Fruit fly (Drosophila melanogaster) whole organism, embryonic: Measurements from ENCODE around the gene CG18095.
A peak's percentile ranks its signal among the peaks of the same experiment; 100 is the strongest.

ENCODE experiments used
- CG10431 ChIP-seq: fragments of 200-800 bp; sonication (Bioruptor generic); optimal IDR thresholded peaks from 3 replicates; lab custom pipeline; 2018; ENCODE audit warnings: missing biosample characterization, mild to moderate bottlenecking, missing genetic modification characterization
- CG11504 ChIP-seq: fragments of 200-800 bp; sonication (Bioruptor generic); optimal IDR thresholded peaks from 3 replicates; lab custom pipeline; 2019; ENCODE audit warnings: missing biosample characterization, mild to moderate bottlenecking, missing genetic modification characterization, moderate library complexity
- CG13123 ChIP-seq: fragments of 200-800 bp; sonication (Bioruptor generic); optimal IDR thresholded peaks from 2 replicates; lab custom pipeline; 2016; ENCODE audit warnings: missing biosample characterization, missing genetic modification characterization
- CG13296 ChIP-seq: fragments of 200-800 bp; sonication (Bioruptor generic); optimal IDR thresholded peaks from 3 replicates; lab custom pipeline; 2018; ENCODE audit warnings: missing biosample characterization, mild to moderate bottlenecking, missing genetic modification characterization
- CG14710 ChIP-seq: fragments of 200-800 bp; sonication (Bioruptor generic); optimal IDR thresholded peaks from 3 replicates; lab custom pipeline; 2019; ENCODE audit warnings: missing biosample characterization, mild to moderate bottlenecking, missing genetic modification characterization, moderate library complexity
- CG15479 ChIP-seq: fragments of 200-800 bp; sonication (Bioruptor generic); optimal IDR thresholded peaks from 3 replicates; lab custom pipeline; 2019; ENCODE audit warnings: missing biosample characterization, mild to moderate bottlenecking, missing genetic modification characterization, moderate library complexity
- CG1792 ChIP-seq: fragments of 200-800 bp; sonication (Bioruptor generic); optimal IDR thresholded peaks from 2 replicates; lab custom pipeline; 2016; ENCODE audit warnings: missing biosample characterization, missing genetic modification characterization
- CG18619 ChIP-seq: fragments of 200-800 bp; sonication (Bioruptor generic); optimal IDR thresholded peaks from 3 replicates; lab custom pipeline; 2017; ENCODE audit warnings: missing biosample characterization, mild to moderate bottlenecking, missing genetic modification characterization
- CG30431 ChIP-seq: fragments of 200-800 bp; sonication (Bioruptor generic); optimal IDR thresholded peaks from 2 replicates; lab custom pipeline; 2017; ENCODE audit warnings: missing biosample characterization, missing genetic modification characterization
- CG31224 ChIP-seq: fragments of 200-800 bp; sonication (Bioruptor generic); IDR thresholded peaks from 2 replicates; pipeline ENCODE4 v1.3.6; 2022; ENCODE audit warnings: missing biosample characterization, missing genetic modification characterization
- CG34422 ChIP-seq: fragments of 200-800 bp; sonication (Bioruptor generic); IDR thresholded peaks from 3 replicates; pipeline ENCODE4 v1.3.6; 2022; ENCODE audit warnings: missing biosample characterization, missing genetic modification characterization
- CG3726 ChIP-seq: fragments of 200-800 bp; sonication (Bioruptor generic); IDR thresholded peaks from 3 replicates; pipeline ENCODE4, ENCODE4 v1.3.6; 2022; ENCODE audit warnings: missing biosample characterization, missing genetic modification characterization
- CG4282 ChIP-seq: fragments of 200-800 bp; sonication (Bioruptor generic); optimal IDR thresholded peaks from 2 replicates; lab custom pipeline; 2016; ENCODE audit warnings: missing biosample characterization, missing genetic modification characterization
- CG4707 ChIP-seq: fragments of 200-800 bp; sonication (Bioruptor generic); optimal IDR thresholded peaks from 2 replicates; lab custom pipeline; 2018; ENCODE audit warnings: missing biosample characterization, mild to moderate bottlenecking, missing genetic modification characterization, moderate library complexity
- CG4854 ChIP-seq: fragments of 200-800 bp; sonication (Bioruptor generic); optimal IDR thresholded peaks from 2 replicates; lab custom pipeline; 2016; ENCODE audit warnings: missing biosample characterization, missing genetic modification characterization, inconsistent platforms
- CG5180 ChIP-seq: fragments of 200-800 bp; sonication (Bioruptor generic); optimal IDR thresholded peaks from 3 replicates; lab custom pipeline; 2017; ENCODE audit warnings: missing biosample characterization, missing genetic modification characterization, mild to moderate bottlenecking, moderate library complexity, missing genetic modification reagents
- CG8089 ChIP-seq: fragments of 200-800 bp; sonication (Bioruptor generic); optimal IDR thresholded peaks from 3 replicates; lab custom pipeline; 2016; ENCODE audit warnings: missing biosample characterization, missing genetic modification characterization
- CG8281 ChIP-seq: fragments of 200-800 bp; sonication (Bioruptor generic); optimal IDR thresholded peaks from 2 replicates; lab custom pipeline; 2018; ENCODE audit warnings: missing biosample characterization, mild to moderate bottlenecking, missing genetic modification characterization, moderate library complexity
- CG8359 ChIP-seq: fragments of 200-800 bp; sonication (Bioruptor generic); optimal IDR thresholded peaks from 2 replicates; lab custom pipeline; 2017; ENCODE audit warnings: missing biosample characterization, mild to moderate bottlenecking, missing genetic modification characterization, borderline replicate concordance
- CG8944 ChIP-seq: fragments of 200-800 bp; sonication (Bioruptor generic); optimal IDR thresholded peaks from 3 replicates; lab custom pipeline; 2016; ENCODE audit warnings: missing biosample characterization, missing genetic modification characterization
- CG9727 ChIP-seq: fragments of 200-800 bp; sonication (Bioruptor generic); optimal IDR thresholded peaks from 3 replicates; lab custom pipeline; 2017; ENCODE audit warnings: missing biosample characterization, mild to moderate bottlenecking, missing genetic modification characterization
- D ChIP-seq, 2 experiments: fragments of 200-800 bp in 1 of 2; fragments of >200 bp in 1 of 2; sonication (Bioruptor generic) in 1 of 2; optimal IDR thresholded peaks; 2 replicates in 1 of 2; 3 replicates in 1 of 2; lab custom pipeline; 2017; ENCODE audit warnings: mild to moderate bottlenecking in 1 of 2, missing biosample characterization in 1 of 2, missing genetic modification characterization in 1 of 2, missing genetic modification reagents in 1 of 2
- Dad ChIP-seq: fragments of 200-800 bp; sonication (Bioruptor generic); optimal IDR thresholded peaks from 3 replicates; lab custom pipeline; 2016; ENCODE audit warnings: missing biosample characterization, missing genetic modification characterization
- ERR ChIP-seq: fragments of 200-800 bp; sonication (Bioruptor generic); optimal IDR thresholded peaks from 2 replicates; lab custom pipeline; 2016; ENCODE audit warnings: missing biosample characterization, missing genetic modification characterization
- HLH4C ChIP-seq: fragments of 200-800 bp; sonication (Bioruptor generic); IDR thresholded peaks from 3 replicates; pipeline ENCODE4 v1.3.6; 2022; ENCODE audit warnings: missing biosample characterization, missing genetic modification characterization; ENCODE audit not compliant: partially characterized antibody
- HLH54F ChIP-seq: fragments of 200-800 bp; sonication (Bioruptor generic); optimal IDR thresholded peaks from 3 replicates; lab custom pipeline; 2016; ENCODE audit warnings: missing biosample characterization, missing genetic modification characterization
- Lhr ChIP-seq: fragments of 200-800 bp; sonication (Bioruptor generic); optimal IDR thresholded peaks from 3 replicates; lab custom pipeline; 2017; ENCODE audit warnings: mild to moderate bottlenecking, missing biosample characterization, missing genetic modification reagents, missing genetic modification characterization
- NC2β ChIP-seq: fragments of 200-800 bp; sonication (Bioruptor generic); optimal IDR thresholded peaks from 2 replicates; lab custom pipeline; 2016; ENCODE audit warnings: missing biosample characterization, missing genetic modification characterization
- Neu2 ChIP-seq: fragments of 200-800 bp; sonication (Bioruptor generic); optimal IDR thresholded peaks from 3 replicates; lab custom pipeline; 2016; ENCODE audit warnings: missing biosample characterization, missing genetic modification characterization, borderline replicate concordance
- Ravus ChIP-seq: fragments of 200-800 bp; sonication (Bioruptor generic); IDR thresholded peaks from 2 replicates; pipeline ENCODE4 v1.3.6; 2022; ENCODE audit warnings: missing biosample characterization, missing genetic modification characterization
- Usf ChIP-seq: fragments of 200-800 bp; sonication (Bioruptor generic); optimal IDR thresholded peaks from 2 replicates; lab custom pipeline; 2017; ENCODE audit warnings: missing genotype, missing biosample characterization, missing genetic modification characterization
- al ChIP-seq: fragments of 200-800 bp; sonication (Bioruptor generic); IDR thresholded peaks from 2 replicates; pipeline ENCODE4 v1.3.6; 2022; ENCODE audit warnings: missing biosample characterization, missing genetic modification characterization
- ase ChIP-seq: fragments of 200-800 bp; sonication (Bioruptor generic); IDR thresholded peaks from 3 replicates; pipeline ENCODE4 v1.3.6; 2022; ENCODE audit warnings: missing biosample characterization, missing genetic modification characterization
- az2 ChIP-seq: fragments of 200-800 bp; sonication (Bioruptor generic); optimal IDR thresholded peaks from 3 replicates; lab custom pipeline; 2016; ENCODE audit warnings: missing biosample characterization, missing genetic modification characterization
- bbx ChIP-seq: fragments of 200-800 bp; sonication (Bioruptor generic); IDR thresholded peaks from 2 replicates; pipeline ENCODE4 v1.3.6; 2022; ENCODE audit warnings: missing biosample characterization, missing genetic modification characterization; ENCODE audit not compliant: partially characterized antibody
- chif ChIP-seq, 2 experiments: fragments of 200-800 bp; sonication (Bioruptor generic); optimal IDR thresholded peaks; 3 replicates each; lab custom pipeline; 2016; ENCODE audit warnings: missing biosample characterization in 2 of 2, missing genetic modification characterization in 2 of 2
- fd3F ChIP-seq: fragments of 200-800 bp; sonication (Bioruptor generic); optimal IDR thresholded peaks from 2 replicates; lab custom pipeline; 2018; ENCODE audit warnings: missing biosample characterization, mild to moderate bottlenecking, missing genetic modification characterization, moderate library complexity
- ftz-f1 ChIP-seq: fragments of 200-800 bp; sonication (Bioruptor generic); optimal IDR thresholded peaks from 2 replicates; lab custom pipeline; 2016; ENCODE audit warnings: missing biosample characterization, missing genetic modification characterization
- gsb-n ChIP-seq: fragments of 200-800 bp; sonication (Bioruptor generic); optimal IDR thresholded peaks from 3 replicates; lab custom pipeline; 2018; ENCODE audit warnings: missing biosample characterization, mild to moderate bottlenecking, missing genetic modification characterization
- hkb ChIP-seq, 2 experiments: fragments of 200-800 bp in 1 of 2; fragments of >200 bp in 1 of 2; sonication (Bioruptor generic) in 1 of 2; IDR thresholded peaks in 1 of 2; optimal IDR thresholded peaks in 1 of 2; 2 replicates each; pipeline versions ENCODE4 v1.3.6 to Lab custom; 2017 to 2022; ENCODE audit warnings: missing biosample characterization in 1 of 2, missing genetic modification characterization in 1 of 2
- ken ChIP-seq: fragments of 200-800 bp; sonication (Bioruptor generic); IDR thresholded peaks from 3 replicates; pipeline ENCODE4 v1.3.6; 2022; ENCODE audit warnings: missing biosample characterization, missing genetic modification characterization
- onecut ChIP-seq: fragments of 200-800 bp; sonication (Bioruptor generic); IDR thresholded peaks from 2 replicates; pipeline ENCODE4 v1.3.6; 2022; ENCODE audit warnings: missing biosample characterization, missing genetic modification characterization
- pum ChIP-seq: fragments of 200-800 bp; sonication (Bioruptor generic); optimal IDR thresholded peaks from 2 replicates; lab custom pipeline; 2016; ENCODE audit warnings: missing biosample characterization, missing genetic modification characterization
- sd ChIP-seq: fragments of 200-800 bp; sonication (Bioruptor generic); optimal IDR thresholded peaks from 3 replicates; lab custom pipeline; 2018; ENCODE audit warnings: missing biosample characterization, mild to moderate bottlenecking, missing genetic modification characterization, moderate library complexity
- sens ChIP-seq: fragments of 200-800 bp; sonication (Bioruptor generic); peaks from one replicate; lab custom pipeline; 2016; ENCODE audit warnings: missing biosample characterization, missing genetic modification characterization
- sim ChIP-seq: fragments of 200-800 bp; sonication (Bioruptor generic); IDR thresholded peaks from 2 replicates; pipeline ENCODE4 v1.3.6; 2022; ENCODE audit warnings: missing biosample characterization, missing genetic modification characterization
- ttk ChIP-seq: fragments of 200-800 bp; sonication (Bioruptor generic); IDR thresholded peaks from 2 replicates; pipeline ENCODE4 v2.1.2; 2022; ENCODE audit warnings: missing biosample characterization, missing genetic modification characterization
- vvl ChIP-seq: fragments of 200-800 bp; sonication (Bioruptor generic); IDR thresholded peaks from 2 replicates; pipeline ENCODE4 v1.3.6; 2022; ENCODE audit warnings: missing biosample characterization, missing genetic modification characterization
- zen2 ChIP-seq: fragments of 200-800 bp; sonication (Bioruptor generic); IDR thresholded peaks from 3 replicates; pipeline ENCODE4 v1.3.6; 2022; ENCODE audit warnings: missing biosample characterization, missing genetic modification characterization; ENCODE audit not compliant: partially characterized antibody

Gene CG18095

DNA sequence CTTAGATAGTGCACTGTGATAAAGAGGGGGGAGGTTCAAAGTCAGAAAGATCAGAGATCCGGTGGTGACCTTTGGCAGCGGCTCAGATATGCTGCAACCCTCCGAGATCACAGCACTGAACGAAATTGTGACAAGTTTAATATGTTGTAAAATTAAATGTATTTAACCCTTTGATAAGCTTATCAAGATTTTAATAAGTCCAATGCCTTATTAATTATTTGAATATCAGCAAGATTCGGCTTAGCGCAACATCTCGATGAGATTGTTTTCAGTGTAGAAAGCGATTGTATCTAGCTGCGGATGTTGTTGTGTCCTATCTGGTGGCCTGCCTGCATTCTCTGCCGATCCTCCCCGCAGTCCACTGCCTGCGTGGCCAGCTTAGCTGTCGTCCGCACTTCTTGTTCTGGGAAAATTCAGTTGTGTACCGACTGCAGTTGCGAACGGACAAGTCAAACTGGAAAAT, 15.9 kb upstream of the CG18095 start, which contains the start of gene NimC4 (continued):
- peak; percentile 82 for TF ChIP-seq vvl (GFP tag; lab: Robert Waterston, UW)
- peak; percentile 32 for TF ChIP-seq onecut (GFP tag; lab: Robert Waterston, UW)
- TF ChIP-seq CG8281 (tag; lab: Kevin White, UChicago) = peak; percentile 27
- TF ChIP-seq CG18619 (GFP tag; lab: Kevin White, UChicago) = peak; percentile 54
- TF ChIP-seq CG15479 (GFP tag; lab: Kevin White, UChicago) = peak; percentile 96
- peak; percentile 84 for TF ChIP-seq sim
- TF ChIP-seq CG3726 (GFP tag; lab: Robert Waterston, UW) = peak; percentile 79; the same call in 2 of the 3 replicates
- peak; percentile 93 for TF ChIP-seq CG14710 (tag; lab: Kevin White, UChicago)
- TF ChIP-seq CG11504 (tag; lab: Kevin White, UChicago) = peak; percentile 57
- peak; percentile 45 for TF ChIP-seq Dad
- peak; percentile 84 for TF ChIP-seq az2 (GFP tag; lab: Kevin White, UChicago)
- TF ChIP-seq fd3F (GFP tag; lab: Kevin White, UChicago) = no peak
- peak; percentile 45 for TF ChIP-seq HLH54F (GFP tag; lab: Kevin White, UChicago)
- peak; percentile 68 for TF ChIP-seq CG8359
- no peak for TF ChIP-seq CG10431 (GFP tag; lab: Kevin White, UChicago)
- peak; percentile 99 for TF ChIP-seq sens (GFP tag; lab: Kevin White, UChicago)
- TF ChIP-seq zen2 (GFP tag; lab: Robert Waterston, UW) = no peak
- peak; percentile 29 for TF ChIP-seq ERR (GFP tag; lab: Kevin White, UChicago)
- peak; percentile 6 for TF ChIP-seq CG1792 (GFP tag; lab: Kevin White, UChicago)
- no peak for TF ChIP-seq bbx (GFP tag; lab: Robert Waterston, UW)
- peak; percentile 1 for TF ChIP-seq CG4707 (GFP tag; lab: Kevin White, UChicago)
- TF ChIP-seq HLH4C (GFP tag; lab: Robert Waterston, UW) = no peak
- no peak for TF ChIP-seq al (GFP tag; lab: Robert Waterston, UW)
- no peak for TF ChIP-seq hkb (optimal IDR thresholded peaks at IDR 0.05; lab: Kevin White, UChicago)
- peak; percentile 69 for TF ChIP-seq hkb (GFP tag; IDR thresholded peaks at IDR 0.05; lab: Robert Waterston, UW)
- TF ChIP-seq CG4282 (GFP tag; lab: Kevin White, UChicago) = no peak
- no peak for TF ChIP-seq CG5180 (GFP tag; lab: Kevin White, UChicago)
- peak; percentile 53; the same call in 1 of the 2 replicates for TF ChIP-seq ttk (GFP tag; lab: Robert Waterston, UW)
- TF ChIP-seq CG8944 (GFP tag; lab: Kevin White, UChicago) = peak; percentile 78
- no peak for TF ChIP-seq CG31224 (GFP tag; lab: Robert Waterston, UW)
- TF ChIP-seq Neu2 (GFP tag; lab: Kevin White, UChicago) = peak; percentile 91
- peak; percentile 80 for TF ChIP-seq NC2β (GFP tag; lab: Kevin White, UChicago)
- peak; percentile 89 for TF ChIP-seq CG30431
- no peak for TF ChIP-seq sd
- TF ChIP-seq D (optimal IDR thresholded peaks at IDR 0.05; lab: Kevin White, UChicago) = no peak
- TF ChIP-seq D (GFP tag; optimal IDR thresholded peaks at IDR 0.05; lab: Kevin White, UChicago) = peak; percentile 79
- peak; percentile 70 for TF ChIP-seq CG8089 (GFP tag; lab: Kevin White, UChicago)
- no peak for TF ChIP-seq Ravus (GFP tag; lab: Robert Waterston, UW)
- no peak for TF ChIP-seq ftz-f1 (GFP tag; lab: Kevin White, UChicago)
- TF ChIP-seq CG13296 (GFP tag; lab: Kevin White, UChicago) = no peak
- TF ChIP-seq pum (GFP tag; lab: Kevin White, UChicago) = peak; percentile 84
- TF ChIP-seq CG13123 (GFP tag; lab: Kevin White, UChicago) = peak; percentile 56
- TF ChIP-seq CG34422 = peak; percentile 81; the same call in 2 of the 3 replicates
- peak; percentile 61 for TF ChIP-seq CG4854 (GFP tag; lab: Kevin White, UChicago)
- TF ChIP-seq gsb-n (tag; lab: Kevin White, UChicago) = peak; percentile 80
- peak; percentile 71 for TF ChIP-seq Usf (GFP tag; lab: Kevin White, UChicago)
- TF ChIP-seq chif (GFP tag; optimal IDR thresholded peaks at IDR 0.05; lab: Kevin White, UChicago) = peak; percentile 72 to 94
- TF ChIP-seq ase (GFP tag; lab: Robert Waterston, UW) = no peak
- peak; percentile 66 for TF ChIP-seq Lhr (GFP tag; lab: Kevin White, UChicago)
- peak; percentile 97 for TF ChIP-seq CG9727 (GFP tag; lab: Kevin White, UChicago)
- TF ChIP-seq ken (GFP tag; lab: Robert Waterston, UW) = peak; percentile 41; the same call in 1 of the 3 replicates
